Worm (Caenorhabditis elegans) whole organism, L2 larva: Measurements from ENCODE around the gene T27E4.5.

Experiments used
- C34F6.9 ChIP-seq: fragments of 150-350 bp; optimal IDR thresholded peaks from 2 replicates; lab custom pipeline; 2014; ENCODE audit warnings: missing biosample characterization, missing genetic modification characterization
- F13H6.1 ChIP-seq: sonication (generic microtip); optimal IDR thresholded peaks from 2 replicates; lab custom pipeline; 2016; ENCODE audit warnings: missing genetic modification characterization, missing compliant biosample characterization
- R02D3.7 ChIP-seq: fragments of 150-350 bp; optimal IDR thresholded peaks from 2 replicates; lab custom pipeline; 2014; ENCODE audit warnings: missing biosample characterization, missing genetic modification characterization
- Y55F3AM.14 ChIP-seq: fragments of 200-800 bp; sonication (Bioruptor generic); optimal IDR thresholded peaks from 2 replicates; lab custom pipeline; 2018; ENCODE audit warnings: mild to moderate bottlenecking, missing genetic modification characterization, missing compliant biosample characterization
- alr-1 ChIP-seq: fragments of 150-350 bp; optimal IDR thresholded peaks from 2 replicates; lab custom pipeline; 2014; ENCODE audit warnings: missing biosample characterization, missing genetic modification characterization
- aly-2 ChIP-seq: fragments of 150-350 bp; optimal IDR thresholded peaks from 2 replicates; lab custom pipeline; 2014; ENCODE audit warnings: missing biosample characterization, missing genetic modification characterization
- ama-1 ChIP-seq: fragments of 150-350 bp; optimal IDR thresholded peaks from 2 replicates; lab custom pipeline; 2018; ENCODE audit warnings: inconsistent platforms
- blmp-1 ChIP-seq: sonication (generic microtip); optimal IDR thresholded peaks from 2 replicates; lab custom pipeline; 2017; ENCODE audit warnings: missing genetic modification characterization, mild to moderate bottlenecking, missing compliant biosample characterization, antibody characterized with exemption, moderate library complexity; ENCODE audit not compliant: insufficient read depth
- ceh-16 ChIP-seq: fragments of 150-350 bp; optimal IDR thresholded peaks from 2 replicates; lab custom pipeline; 2014; ENCODE audit warnings: missing biosample characterization, missing genetic modification characterization
- ceh-82 ChIP-seq: fragments of 150-350 bp; optimal IDR thresholded peaks from 2 replicates; lab custom pipeline; 2014; ENCODE audit warnings: missing biosample characterization, missing genetic modification characterization
- crh-2 ChIP-seq: sonication (generic microtip); optimal IDR thresholded peaks from 2 replicates; lab custom pipeline; 2017; ENCODE audit warnings: missing biosample characterization, missing genetic modification characterization
- dmd-4 ChIP-seq: sonication (generic microtip); optimal IDR thresholded peaks from 2 replicates; lab custom pipeline; 2017; ENCODE audit warnings: missing biosample characterization, missing genetic modification characterization
- elt-1 ChIP-seq: fragments of 150-350 bp; optimal IDR thresholded peaks from 2 replicates; lab custom pipeline; 2014; ENCODE audit warnings: missing biosample characterization, missing genetic modification characterization
- fos-1 ChIP-seq: fragments of 150-350 bp; optimal IDR thresholded peaks from 2 replicates; lab custom pipeline; 2014; ENCODE audit warnings: missing biosample characterization, missing genetic modification characterization
- gmeb-1 ChIP-seq: fragments of 150-350 bp; optimal IDR thresholded peaks from 2 replicates; lab custom pipeline; 2014; ENCODE audit warnings: missing biosample characterization, missing genetic modification characterization
- lin-11 ChIP-seq: fragments of 150-350 bp; sonication (generic microtip); optimal IDR thresholded peaks from 2 replicates; lab custom pipeline; 2014; ENCODE audit warnings: missing biosample characterization, missing genetic modification characterization, inconsistent platforms, mixed read lengths
- lin-39 ChIP-seq: fragments of 150-350 bp; optimal IDR thresholded peaks from 2 replicates; lab custom pipeline; 2014; ENCODE audit warnings: missing biosample characterization, missing genetic modification reagents, missing genetic modification characterization
- mab-5 ChIP-seq: fragments of 150-350 bp; optimal IDR thresholded peaks from 2 replicates; lab custom pipeline; 2014; ENCODE audit warnings: missing biosample characterization, missing genetic modification characterization
- mbf-1 ChIP-seq: sonication (generic microtip); optimal IDR thresholded peaks from 2 replicates; lab custom pipeline; 2017; ENCODE audit warnings: missing biosample characterization, missing genetic modification characterization
- mdl-1 ChIP-seq, 2 experiments: fragments of 150-350 bp in 1 of 2; sonication (generic microtip) in 1 of 2; optimal IDR thresholded peaks; 2 replicates each; lab custom pipeline; 2017; ENCODE audit warnings: missing biosample characterization in 2 of 2, missing genetic modification characterization in 2 of 2
- nhr-10 ChIP-seq: sonication (generic microtip); optimal IDR thresholded peaks from 2 replicates; lab custom pipeline; 2017; ENCODE audit warnings: missing biosample characterization, missing genetic modification characterization
- nhr-11 ChIP-seq: fragments of 150-350 bp; optimal IDR thresholded peaks from 2 replicates; lab custom pipeline; 2014; ENCODE audit warnings: missing biosample characterization, missing genetic modification characterization
- nhr-12 ChIP-seq: fragments of 150-350 bp; optimal IDR thresholded peaks from 2 replicates; lab custom pipeline; 2014; ENCODE audit warnings: missing biosample characterization, missing genetic modification characterization
- nhr-129 ChIP-seq: fragments of 150-350 bp; optimal IDR thresholded peaks from 2 replicates; lab custom pipeline; 2014; ENCODE audit warnings: missing biosample characterization, missing genetic modification characterization
- nhr-21 ChIP-seq: fragments of 150-350 bp; optimal IDR thresholded peaks from 2 replicates; lab custom pipeline; 2014; ENCODE audit warnings: missing biosample characterization, missing genetic modification characterization
- nhr-23 ChIP-seq: fragments of 150-350 bp; optimal IDR thresholded peaks from 2 replicates; lab custom pipeline; 2014; ENCODE audit warnings: missing biosample characterization, missing genetic modification reagents, missing genetic modification characterization
- nhr-237 ChIP-seq: fragments of 150-350 bp; optimal IDR thresholded peaks from 2 replicates; lab custom pipeline; 2014; ENCODE audit warnings: missing biosample characterization, missing genetic modification characterization
- nhr-25 ChIP-seq: fragments of 150-350 bp; sonication (generic microtip); optimal IDR thresholded peaks from 3 replicates; lab custom pipeline; 2014; ENCODE audit warnings: missing biosample characterization, missing genetic modification characterization
- nhr-77 ChIP-seq: fragments of 150-350 bp; optimal IDR thresholded peaks from 2 replicates; lab custom pipeline; 2014; ENCODE audit warnings: missing biosample characterization, missing genetic modification characterization
- peb-1 ChIP-seq: fragments of 150-350 bp; optimal IDR thresholded peaks from 2 replicates; lab custom pipeline; 2014; ENCODE audit warnings: missing biosample characterization, missing genetic modification characterization
- sem-4 ChIP-seq: fragments of 150-350 bp; optimal IDR thresholded peaks from 2 replicates; lab custom pipeline; 2014; ENCODE audit warnings: missing biosample characterization, missing genetic modification reagents, missing genetic modification characterization
- skn-1 ChIP-seq: sonication (generic microtip); optimal IDR thresholded peaks from 2 replicates; lab custom pipeline; 2017; ENCODE audit warnings: missing biosample characterization, missing genetic modification characterization
- sma-3 ChIP-seq: sonication (generic microtip); optimal IDR thresholded peaks from 2 replicates; lab custom pipeline; 2016; ENCODE audit warnings: missing genetic modification reagents, missing genetic modification characterization, missing compliant biosample characterization
- sma-9 ChIP-seq, 2 experiments: fragments of 150-350 bp in 1 of 2; sonication (generic microtip) in 1 of 2; optimal IDR thresholded peaks; 2 replicates each; lab custom pipeline; 2014 to 2016; ENCODE audit warnings: missing genetic modification characterization in 2 of 2, mild to moderate bottlenecking in 1 of 2, missing biosample characterization in 1 of 2, missing compliant biosample characterization in 1 of 2, missing genetic modification reagents in 1 of 2, moderate library complexity in 1 of 2
- snpc-4 ChIP-seq: fragments of 150-350 bp; optimal IDR thresholded peaks from 2 replicates; lab custom pipeline; 2014; ENCODE audit warnings: missing biosample characterization, missing genetic modification characterization
- unc-39 ChIP-seq: fragments of 150-350 bp; optimal IDR thresholded peaks from 2 replicates; lab custom pipeline; 2014; ENCODE audit warnings: missing biosample characterization, missing genetic modification characterization
- zag-1 ChIP-seq: fragments of 150-350 bp; optimal IDR thresholded peaks from 2 replicates; lab custom pipeline; 2014; ENCODE audit warnings: missing biosample characterization, missing genetic modification characterization
- ztf-1 ChIP-seq: fragments of 200-800 bp; sonication (Bioruptor generic); conservative IDR thresholded peaks from 2 replicates; pipeline ENCODE4 v1.3.6; 2022; ENCODE audit warnings: missing genetic modification characterization, missing compliant biosample characterization
- ztf-11 ChIP-seq: sonication (generic microtip); optimal IDR thresholded peaks from 2 replicates; lab custom pipeline; 2017; ENCODE audit warnings: missing biosample characterization, missing genetic modification characterization
- ztf-4 ChIP-seq: fragments of 150-350 bp; optimal IDR thresholded peaks from 2 replicates; lab custom pipeline; 2014; ENCODE audit warnings: missing biosample characterization, missing genetic modification characterization

Gene T27E4.5

DNA sequence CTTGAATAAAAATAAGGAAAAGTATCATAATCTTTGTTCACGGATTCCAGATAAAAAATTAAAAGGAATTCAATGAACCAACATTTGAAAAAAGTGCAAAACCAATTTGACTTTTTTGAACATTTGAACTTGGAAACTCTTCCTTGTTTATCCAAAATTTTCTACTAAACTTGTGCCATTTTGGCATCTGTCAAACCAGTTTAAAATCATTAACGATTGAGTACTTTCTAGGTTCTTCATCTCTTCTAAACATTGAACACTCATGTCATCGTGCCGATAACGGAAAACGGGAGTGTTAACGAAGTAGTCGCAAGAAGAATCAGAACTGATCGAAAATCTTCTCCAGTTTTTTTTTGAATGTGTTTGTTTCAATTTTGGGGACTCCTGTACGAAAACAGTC is 14.7 kb upstream of the T27E4.5 start:
- TF ChIP-seq sma-9 (GFP tag; optimal IDR thresholded peaks at IDR 0.05; lab: Kevin White, UChicago) (peak; percentile 68), sma-9 (tag; optimal IDR thresholded peaks at IDR 0.05; lab: Kevin White, UChicago) (no peak), sma-3 (peak; percentile 17), nhr-11 (tag; lab: Kevin White, UChicago) (no peak), R02D3.7 (tag; lab: Kevin White, UChicago) (no peak), lin-39 (tag; lab: Kevin White, UChicago) (no peak)

DNA sequence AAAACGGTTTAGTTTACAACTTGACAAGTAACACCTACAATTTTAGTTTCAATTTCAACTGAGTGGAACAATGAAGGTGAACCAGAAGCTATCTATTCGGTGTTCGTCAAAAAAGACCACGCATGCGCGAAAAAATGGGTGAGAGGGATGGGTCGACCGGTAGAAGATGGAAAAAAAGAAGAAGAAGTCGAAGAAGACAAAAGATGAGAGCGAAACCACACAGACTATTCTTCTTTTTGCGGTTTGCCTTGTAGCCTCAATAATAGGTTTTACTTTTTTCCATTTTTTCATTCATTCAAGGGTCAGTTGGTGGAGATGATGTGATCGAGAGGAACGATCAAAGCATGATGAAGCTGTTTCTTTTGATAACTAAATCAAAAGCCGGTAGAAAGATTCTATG is 12.8 kb upstream of the T27E4.5 start:
- TF ChIP-seq alr-1 (tag; lab: Kevin White, UChicago) = no peak
- no peak for TF ChIP-seq gmeb-1 (tag; lab: Kevin White, UChicago)
- TF ChIP-seq nhr-21 (tag; lab: Kevin White, UChicago) = no peak
- TF ChIP-seq mbf-1 (tag; lab: Kevin White, UChicago) = no peak
- TF ChIP-seq R02D3.7 (tag; lab: Kevin White, UChicago) = no peak
- TF ChIP-seq blmp-1 (tag; lab: Kevin White, UChicago) = no peak
- no peak for TF ChIP-seq lin-39 (tag; lab: Kevin White, UChicago)
- TF ChIP-seq crh-2 (tag; lab: Kevin White, UChicago) = no peak
- TF ChIP-seq F13H6.1 (tag; lab: Kevin White, UChicago) = no peak
- no peak for TF ChIP-seq lin-11 (tag; lab: Kevin White, UChicago)
- TF ChIP-seq nhr-23 (tag; lab: Kevin White, UChicago) = no peak
- no peak for TF ChIP-seq sma-3

DNA sequence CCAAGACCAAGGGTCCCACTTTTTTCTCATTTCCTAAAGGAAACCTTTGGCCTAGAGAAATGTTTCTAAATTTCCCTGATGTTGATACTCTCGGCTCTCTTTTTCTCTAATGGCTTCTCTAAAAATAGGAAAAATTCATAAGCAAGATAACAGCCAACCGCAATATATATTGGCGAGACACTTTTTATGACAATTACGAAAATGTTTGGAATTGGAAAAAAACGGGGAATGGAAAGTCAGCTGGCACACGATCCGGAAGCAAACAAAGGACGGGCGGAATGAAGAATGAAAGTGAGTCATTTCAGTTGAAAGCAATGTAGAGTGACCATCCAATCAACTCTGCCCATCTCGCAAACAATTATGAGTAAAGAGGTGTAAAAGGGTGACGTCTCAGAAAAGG is 11.8 kb upstream of the T27E4.5 start:
- peak; percentile 22 for TF ChIP-seq F13H6.1 (tag; lab: Kevin White, UChicago)
- TF ChIP-seq crh-2 (tag; lab: Kevin White, UChicago) = peak; percentile 21
- no peak for TF ChIP-seq elt-1 (tag; lab: Kevin White, UChicago)
- TF ChIP-seq fos-1 (tag; lab: Kevin White, UChicago) = peak; percentile 61

DNA sequence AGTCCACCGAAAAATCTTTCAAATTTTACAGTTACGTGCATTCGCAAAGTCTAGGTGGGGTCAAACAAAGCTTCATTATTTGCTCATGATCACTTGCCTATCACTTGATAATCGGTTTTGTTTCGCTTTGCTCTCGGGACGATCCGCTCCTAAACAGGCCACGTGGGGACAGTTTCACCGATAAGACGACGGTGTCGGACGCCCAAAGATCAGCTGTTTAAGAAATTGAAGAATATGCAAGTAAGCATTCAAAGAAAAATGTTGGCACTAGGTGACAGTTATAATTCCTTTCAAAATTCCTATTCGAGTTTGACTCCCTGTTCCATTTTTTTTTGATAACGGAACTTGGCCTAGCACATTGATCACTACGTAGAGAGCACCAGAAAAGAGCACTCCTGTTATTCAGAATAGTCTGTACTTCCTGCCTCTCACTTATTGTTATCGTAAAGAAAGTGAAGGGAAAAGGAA is 10.4 kb upstream of the T27E4.5 start:
- TF ChIP-seq fos-1 (tag; lab: Kevin White, UChicago) (peak; percentile 72), aly-2 (no peak), nhr-129 (tag; lab: Kevin White, UChicago) (peak; percentile 53), crh-2 (tag; lab: Kevin White, UChicago) (peak; percentile 51), sma-9 (GFP tag; optimal IDR thresholded peaks at IDR 0.05; lab: Kevin White, UChicago) (peak; percentile 88), sma-9 (tag; optimal IDR thresholded peaks at IDR 0.05; lab: Kevin White, UChicago) (no peak), F13H6.1 (tag; lab: Kevin White, UChicago) (peak; percentile 79), mdl-1 (tag; optimal IDR thresholded peaks at IDR 0.05; lab: Kevin White, UChicago) (peak in 1 of 2 experiments; percentile 51), Y55F3AM.14 (GFP tag; lab: Kevin White, UChicago) (no peak), nhr-10 (tag; lab: Kevin White, UChicago) (no peak), gmeb-1 (tag; lab: Kevin White, UChicago) (peak; percentile 39)

DNA sequence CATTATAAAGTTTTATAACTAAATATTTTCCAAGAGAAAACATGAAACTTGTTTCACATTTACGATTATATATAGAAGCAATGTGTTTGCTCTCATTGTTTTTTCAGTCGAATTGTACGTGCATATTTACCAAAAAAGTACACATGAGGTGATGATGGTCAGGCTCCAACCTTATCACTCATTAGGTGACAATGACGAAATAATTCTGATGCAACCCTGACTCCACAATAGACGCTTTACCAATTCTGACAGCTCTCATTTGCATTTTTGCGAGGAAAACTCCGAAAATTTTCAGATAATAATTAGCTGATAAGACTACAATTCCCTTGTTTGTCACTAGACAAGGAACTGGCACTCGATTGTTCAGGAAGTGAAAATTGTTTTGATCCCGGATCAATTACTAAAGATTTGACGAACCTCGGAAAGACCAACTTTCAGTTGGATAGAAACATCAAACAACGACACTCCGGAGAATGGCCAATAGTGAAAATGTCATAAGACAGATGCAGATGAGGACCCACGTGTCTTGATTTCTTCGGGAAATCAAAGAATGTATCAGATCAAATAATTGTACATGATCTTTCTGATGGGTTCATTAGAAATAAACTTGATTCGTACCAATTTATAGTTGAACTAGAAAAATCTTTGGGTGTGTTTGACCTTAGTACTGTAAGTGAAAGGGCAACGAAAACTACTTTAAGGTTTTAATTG is 9.4 kb upstream of the T27E4.5 start:
- TF ChIP-seq fos-1 (tag; lab: Kevin White, UChicago) (peak; percentile 83), skn-1 (tag; lab: Kevin White, UChicago) (peak; percentile 42), gmeb-1 (tag; lab: Kevin White, UChicago) (peak; percentile 18), aly-2 (no peak), sem-4 (tag; lab: Kevin White, UChicago) (no peak), Y55F3AM.14 (GFP tag; lab: Kevin White, UChicago) (no peak), elt-1 (tag; lab: Kevin White, UChicago) (no peak), unc-39 (tag; lab: Kevin White, UChicago) (no peak), sma-3 (no peak), lin-11 (tag; lab: Kevin White, UChicago) (no peak), R02D3.7 (tag; lab: Kevin White, UChicago) (no peak), mdl-1 (tag; optimal IDR thresholded peaks at IDR 0.05; lab: Kevin White, UChicago) (peak in 1 of 2 experiments; percentile 10), mab-5 (tag; lab: Kevin White, UChicago) (no peak), nhr-23 (tag; lab: Kevin White, UChicago) (no peak), ztf-1 (GFP tag; lab: Robert Waterston, UW) (no peak), ceh-16 (no peak), nhr-237 (tag; lab: Kevin White, UChicago) (no peak), lin-39 (tag; lab: Kevin White, UChicago) (no peak), zag-1 (no peak), ceh-82 (tag; lab: Kevin White, UChicago) (no peak), mbf-1 (tag; lab: Kevin White, UChicago) (no peak), ama-1 (no peak), snpc-4 (tag; lab: Kevin White, UChicago) (no peak), C34F6.9 (tag; lab: Kevin White, UChicago) (no peak), ztf-11 (tag; lab: Kevin White, UChicago) (no peak), nhr-12 (no peak), nhr-25 (tag; lab: Kevin White, UChicago) (peak; percentile 12), ztf-4 (tag; lab: Kevin White, UChicago) (no peak), nhr-21 (tag; lab: Kevin White, UChicago) (peak; percentile 5), alr-1 (tag; lab: Kevin White, UChicago) (no peak), nhr-129 (tag; lab: Kevin White, UChicago) (peak; percentile 64), peb-1 (no peak), dmd-4 (tag; lab: Kevin White, UChicago) (no peak), nhr-77 (no peak)
